Fruit fly (Drosophila melanogaster) whole organism, wandering third instar larva: ENCODE data around the gene CG11147.

Experiments
- Abd-B ChIP-seq: fragments of >200 bp; optimal IDR thresholded peaks from 2 replicates; lab custom pipeline; 2017; ENCODE audit warnings: missing biosample characterization, missing genetic modification characterization
- CG32264 ChIP-seq: fragments of 200-800 bp; sonication (Bioruptor generic); optimal IDR thresholded peaks from 2 replicates; lab custom pipeline; 2016; ENCODE audit warnings: missing biosample characterization, missing genetic modification characterization
- CrebA ChIP-seq: fragments of 200-800 bp; sonication (Bioruptor generic); optimal IDR thresholded peaks from 2 replicates; lab custom pipeline; 2016; ENCODE audit warnings: missing biosample characterization, mild to moderate bottlenecking, missing genetic modification characterization, borderline replicate concordance
- Dif ChIP-seq: fragments of 200-275, 200-300 bp; sonication (Bioruptor generic); optimal IDR thresholded peaks from 2 replicates; lab custom pipeline; 2018; ENCODE audit warnings: missing biosample characterization, missing genetic modification characterization; ENCODE audit not compliant: partially characterized antibody
- GATAd ChIP-seq: sonication (Bioruptor generic); optimal IDR thresholded peaks from 2 replicates; lab custom pipeline; 2016; ENCODE audit warnings: missing biosample characterization, missing genetic modification characterization
- HLH106 ChIP-seq: fragments of 200-800 bp; optimal IDR thresholded peaks from 3 replicates; lab custom pipeline; 2019; ENCODE audit warnings: missing biosample characterization, mild to moderate bottlenecking, missing genetic modification characterization, moderate library complexity
- Hr78 ChIP-seq: fragments of >200 bp; optimal IDR thresholded peaks from 2 replicates; lab custom pipeline; 2017; ENCODE audit warnings: missing biosample characterization, missing genetic modification characterization
- Hr83 ChIP-seq: fragments of 200-300 bp; sonication (Bioruptor generic); optimal IDR thresholded peaks from 2 replicates; lab custom pipeline; 2016; ENCODE audit warnings: missing biosample characterization, mild to moderate bottlenecking, missing genetic modification characterization, moderate library complexity; ENCODE audit not compliant: poor library complexity, severe bottlenecking
- Jra ChIP-seq: sonication (Bioruptor generic); optimal IDR thresholded peaks from 2 replicates; lab custom pipeline; 2016; ENCODE audit warnings: missing biosample characterization, missing genetic modification characterization
- Mio ChIP-seq: sonication (Bioruptor generic); optimal IDR thresholded peaks from 2 replicates; lab custom pipeline; 2016; ENCODE audit warnings: missing biosample characterization, missing genetic modification characterization
- Myc ChIP-seq: fragments of >200 bp; optimal IDR thresholded peaks from 2 replicates; lab custom pipeline; 2017
- OdsH ChIP-seq: fragments of 200-800 bp; sonication (Bioruptor generic); optimal IDR thresholded peaks from 2 replicates; lab custom pipeline; 2016; ENCODE audit warnings: missing biosample characterization, mild to moderate bottlenecking, missing genetic modification characterization
- Rel ChIP-seq, 2 experiments: fragments of 200-800 bp; sonication (Bioruptor generic) in 1 of 2; optimal IDR thresholded peaks; 2 replicates in 1 of 2; 3 replicates in 1 of 2; lab custom pipeline; 2016 to 2019; ENCODE audit warnings: mild to moderate bottlenecking in 2 of 2, missing biosample characterization in 2 of 2, missing genetic modification characterization in 2 of 2, moderate library complexity in 1 of 2
- Sp1 ChIP-seq: fragments of 200-800 bp; sonication (Bioruptor generic); optimal IDR thresholded peaks from 3 replicates; lab custom pipeline; 2019; ENCODE audit warnings: missing biosample characterization, mild to moderate bottlenecking, missing genetic modification characterization, moderate library complexity
- Vsx2 ChIP-seq: fragments of 200-300, 225-300 bp; sonication (Bioruptor generic); optimal IDR thresholded peaks from 2 replicates; lab custom pipeline; 2018; ENCODE audit warnings: missing biosample characterization, missing genetic modification characterization; ENCODE audit not compliant: partially characterized antibody
- br ChIP-seq: fragments of 200-800 bp; sonication (Bioruptor generic); optimal IDR thresholded peaks from 2 replicates; lab custom pipeline; 2016; ENCODE audit warnings: missing biosample characterization, missing genetic modification characterization
- brk ChIP-seq: fragments of 200-800 bp; sonication (Bioruptor generic); optimal IDR thresholded peaks from 2 replicates; lab custom pipeline; 2016; ENCODE audit warnings: missing biosample characterization, mild to moderate bottlenecking, missing genetic modification characterization
- dl ChIP-seq, 2 experiments: fragments of 175-275, 200-275 bp in 1 of 2; fragments of 200-275 bp in 1 of 2; sonication (Bioruptor generic); optimal IDR thresholded peaks; lab custom pipeline; 2018; ENCODE audit warnings: mild to moderate bottlenecking in 2 of 2, missing biosample characterization in 2 of 2, missing genetic modification characterization in 2 of 2, moderate library complexity in 2 of 2; ENCODE audit not compliant: partially characterized antibody in 2 of 2, insufficient read depth in 1 of 2
- dmrt93B ChIP-seq: fragments of 200-800 bp; sonication (Bioruptor generic); optimal IDR thresholded peaks from 2 replicates; lab custom pipeline; 2018; ENCODE audit warnings: missing biosample characterization, mild to moderate bottlenecking, missing genetic modification characterization
- dsf ChIP-seq: sonication (Bioruptor generic); optimal IDR thresholded peaks from 2 replicates; lab custom pipeline; 2016; ENCODE audit warnings: missing biosample characterization, missing genetic modification characterization, borderline replicate concordance
- ey ChIP-seq: fragments of 200-800 bp; sonication (Bioruptor generic); optimal IDR thresholded peaks from 2 replicates; lab custom pipeline; 2016; ENCODE audit warnings: missing biosample characterization, missing genetic modification characterization
- foxo ChIP-seq, 2 experiments: fragments of 200-800 bp; sonication (Bioruptor generic); optimal IDR thresholded peaks; 2 replicates in 1 of 2; 3 replicates in 1 of 2; lab custom pipeline; 2016 to 2017; ENCODE audit warnings: missing biosample characterization in 2 of 2, missing genetic modification characterization in 2 of 2
- fru ChIP-seq: fragments of 200-800 bp; sonication (Bioruptor generic); optimal IDR thresholded peaks from 3 replicates; lab custom pipeline; 2016; ENCODE audit warnings: missing biosample characterization, mild to moderate bottlenecking, missing genetic modification characterization
- h ChIP-seq: fragments of 200-800 bp; sonication (Bioruptor generic); optimal IDR thresholded peaks from 3 replicates; lab custom pipeline; 2016; ENCODE audit warnings: missing biosample characterization, mild to moderate bottlenecking, missing genetic modification characterization
- jim ChIP-seq: fragments of 175-275, 200-325 bp; sonication (Bioruptor generic); optimal IDR thresholded peaks from 2 replicates; lab custom pipeline; 2016; ENCODE audit warnings: missing biosample characterization, mild to moderate bottlenecking, missing genetic modification characterization
- lola ChIP-seq: fragments of >200 bp; optimal IDR thresholded peaks from 2 replicates; lab custom pipeline; 2017; ENCODE audit warnings: missing biosample characterization, missing genetic modification characterization
- pan ChIP-seq: fragments of >200 bp; optimal IDR thresholded peaks from 2 replicates; lab custom pipeline; 2017
- psq ChIP-seq: fragments of 200-800 bp; sonication (Bioruptor generic); optimal IDR thresholded peaks from 3 replicates; lab custom pipeline; 2017; ENCODE audit warnings: missing biosample characterization, mild to moderate bottlenecking, missing genetic modification characterization, moderate library complexity
- rgr ChIP-seq: fragments of 200-800 bp; sonication (Bioruptor generic); optimal IDR thresholded peaks from 3 replicates; lab custom pipeline; 2016; ENCODE audit warnings: missing biosample characterization, mild to moderate bottlenecking, missing genetic modification characterization
- sv ChIP-seq: fragments of 200-800 bp; sonication (Bioruptor generic); optimal IDR thresholded peaks from 3 replicates; lab custom pipeline; 2016; ENCODE audit warnings: missing biosample characterization, missing genetic modification characterization
- usp ChIP-seq: fragments of >200 bp; optimal IDR thresholded peaks from 2 replicates; lab custom pipeline; 2017; ENCODE audit warnings: missing biosample characterization, missing genetic modification characterization
- woc ChIP-seq: sonication (Bioruptor generic); optimal IDR thresholded peaks from 2 replicates; lab custom pipeline; 2016; ENCODE audit warnings: missing biosample characterization, mild to moderate bottlenecking, missing genetic modification characterization

CG11147 gene

DNA sequence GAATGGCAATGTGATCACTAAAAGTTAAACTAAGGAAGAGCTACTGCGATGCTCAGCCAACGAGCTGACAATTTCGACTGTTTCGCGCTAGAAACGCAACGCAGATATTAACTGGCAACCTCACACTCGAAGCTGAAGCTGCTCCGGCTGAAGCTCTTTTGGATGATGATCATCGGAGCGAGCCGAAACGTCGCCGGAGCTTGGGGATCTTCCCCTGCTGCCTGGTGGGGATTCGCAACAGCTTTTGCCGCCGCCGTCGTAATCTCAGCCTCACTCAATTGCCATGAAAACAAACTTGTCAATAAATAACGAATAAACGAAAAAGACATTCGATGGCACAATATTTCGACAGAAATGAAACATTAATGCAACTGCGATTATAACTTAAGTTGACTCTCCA is 25.0 kb upstream of the CG11147 start, which contains the start of gene obst-E:
Gene obst-E, minus strand, starts transcription at position 101 of the 400 bp plus-strand sequence.
- no peak for TF ChIP-seq Rel (GFP tag; optimal IDR thresholded peaks at IDR 0.05; lab: Kevin White, UChicago)
- peak; percentile 27 for TF ChIP-seq Rel (tag; optimal IDR thresholded peaks at IDR 0.05; lab: Kevin White, UChicago)
- no peak for TF ChIP-seq br (GFP tag; lab: Kevin White, UChicago)

DNA sequence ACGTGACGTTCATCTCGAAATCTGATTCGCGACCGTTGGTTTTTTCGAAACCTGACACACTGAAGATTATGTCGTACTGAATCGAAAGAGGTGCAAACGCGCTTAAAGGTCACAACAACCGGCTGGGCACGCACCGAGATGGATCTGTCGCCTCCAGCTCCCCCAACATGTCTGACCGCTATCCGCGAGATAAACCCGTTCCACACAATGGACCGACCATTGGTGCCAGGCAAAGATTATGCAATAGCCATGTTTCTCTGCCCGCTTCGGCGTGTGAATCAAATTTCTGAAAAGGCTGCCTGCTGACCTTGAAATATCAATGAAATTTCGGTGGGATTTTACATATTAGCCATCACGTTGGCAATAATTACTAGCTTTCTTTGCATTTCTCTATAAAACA is 24.1 kb upstream of the CG11147 start:
- TF ChIP-seq dmrt93B (GFP tag; lab: Kevin White, UChicago) (no peak), brk (GFP tag; lab: Kevin White, UChicago) (no peak), sv (GFP tag; lab: Kevin White, UChicago) (no peak), Sp1 (GFP tag; lab: Kevin White, UChicago) (no peak), GATAd (no peak), Jra (GFP tag; lab: Kevin White, UChicago) (no peak), jim (GFP tag; lab: Kevin White, UChicago) (no peak), ey (GFP tag; lab: Kevin White, UChicago) (no peak)

DNA sequence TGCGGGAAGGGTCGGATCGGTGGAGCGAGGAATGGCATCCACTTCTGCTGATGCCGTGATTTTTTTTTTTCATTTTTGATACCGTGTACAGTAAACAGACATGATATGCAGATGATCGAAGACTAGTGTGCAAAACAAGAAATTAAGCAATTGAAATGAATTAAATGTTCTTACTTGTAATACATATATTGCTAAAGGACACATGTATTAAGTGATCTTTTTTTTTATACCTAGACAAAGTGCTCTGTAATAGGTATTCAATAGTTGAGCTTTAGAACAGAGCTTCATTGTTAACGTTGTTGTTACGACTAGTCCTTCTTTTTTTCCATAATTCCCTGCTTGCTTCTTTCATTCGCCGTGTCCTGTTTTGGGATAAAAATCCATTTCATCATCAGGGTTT is 10.4 kb upstream of the CG11147 start:
- no peak for TF ChIP-seq CrebA (GFP tag; lab: Kevin White, UChicago)
- TF ChIP-seq CG32264 (GFP tag; lab: Kevin White, UChicago): no peak
- TF ChIP-seq Abd-B (GFP tag; lab: Kevin White, UChicago): no peak
- TF ChIP-seq fru (GFP tag; lab: Kevin White, UChicago): peak; percentile 55
- peak; percentile 42 for TF ChIP-seq psq (GFP tag; lab: Kevin White, UChicago)
- peak; percentile 33 for TF ChIP-seq rgr (GFP tag; lab: Kevin White, UChicago)
- TF ChIP-seq lola: no peak
- TF ChIP-seq woc (GFP tag; lab: Kevin White, UChicago): peak; percentile 50
- no peak for TF ChIP-seq Mio (GFP tag; lab: Kevin White, UChicago)
- no peak for TF ChIP-seq dsf (GFP tag; lab: Kevin White, UChicago)
- peak in 1 of 2 experiments; percentile 28 for TF ChIP-seq foxo (GFP tag; optimal IDR thresholded peaks at IDR 0.05; lab: Kevin White, UChicago)
- TF ChIP-seq Vsx2 (GFP tag; lab: Kevin White, UChicago): no peak
- peak; percentile 38 for TF ChIP-seq OdsH (GFP tag; lab: Kevin White, UChicago)
- no peak for TF ChIP-seq pan (lab: Kevin White, UChicago)
- TF ChIP-seq dl (GFP tag; optimal IDR thresholded peaks at IDR 0.05; lab: Kevin White, UChicago; ENCODE audit: insufficient read depth in 1 of 2, partially characterized antibody in 2 of 2): no peak
- no peak for TF ChIP-seq usp (GFP tag; lab: Kevin White, UChicago)
- no peak for TF ChIP-seq Hr78 (GFP tag; lab: Kevin White, UChicago)
- peak; percentile 28 for TF ChIP-seq br (GFP tag; lab: Kevin White, UChicago)
- TF ChIP-seq Myc (lab: Kevin White, UChicago): no peak
- TF ChIP-seq Sp1 (GFP tag; lab: Kevin White, UChicago): peak; percentile 24
- TF ChIP-seq h (GFP tag; lab: Kevin White, UChicago): peak; percentile 50
- peak; percentile 31 for TF ChIP-seq HLH106 (tag; lab: Kevin White, UChicago)
- peak; percentile 40 for TF ChIP-seq ey (GFP tag; lab: Kevin White, UChicago)
- no peak for TF ChIP-seq sv (GFP tag; lab: Kevin White, UChicago)
- TF ChIP-seq Hr83 (GFP tag; lab: Kevin White, UChicago): no peak
- TF ChIP-seq Rel (GFP tag; optimal IDR thresholded peaks at IDR 0.05; lab: Kevin White, UChicago): no peak
- TF ChIP-seq Rel (tag; optimal IDR thresholded peaks at IDR 0.05; lab: Kevin White, UChicago): no peak
- no peak for TF ChIP-seq GATAd

DNA sequence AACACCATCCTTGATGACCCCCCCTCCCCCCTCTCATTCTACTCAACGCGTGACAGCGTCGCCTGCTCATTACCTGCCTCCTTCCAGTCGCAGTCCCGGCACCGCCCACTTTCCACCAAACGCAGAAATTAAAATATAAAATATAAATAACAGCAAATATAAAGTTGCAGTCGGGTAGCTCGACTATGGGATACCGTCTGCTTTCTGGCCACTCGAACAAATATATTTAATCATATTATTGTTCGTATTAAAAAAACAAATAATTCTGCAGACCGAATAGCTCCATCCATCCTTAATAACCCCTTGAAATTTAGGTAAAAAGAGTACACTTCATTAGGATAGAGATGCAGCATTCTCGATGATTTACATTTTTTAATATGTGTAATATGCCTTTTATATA is 7.1 kb upstream of the CG11147 start:
- TF ChIP-seq HLH106 (tag; lab: Kevin White, UChicago) (no peak), dsf (GFP tag; lab: Kevin White, UChicago) (no peak), CrebA (GFP tag; lab: Kevin White, UChicago) (no peak), foxo (GFP tag; optimal IDR thresholded peaks at IDR 0.05; lab: Kevin White, UChicago) (no peak), Dif (GFP tag; lab: Kevin White, UChicago) (no peak), fru (GFP tag; lab: Kevin White, UChicago) (no peak), br (GFP tag; lab: Kevin White, UChicago) (no peak), ey (GFP tag; lab: Kevin White, UChicago) (no peak), jim (GFP tag; lab: Kevin White, UChicago) (no peak), sv (GFP tag; lab: Kevin White, UChicago) (no peak), Hr78 (GFP tag; lab: Kevin White, UChicago) (no peak)
